Fruit fly (Drosophila melanogaster): Measurements from ENCODE around the gene CG7739.

The CG7739 gene

dm6 chr3L:15563058-15563850 is at the start of gene CG7739, which contains the start of gene SCCRO:
Gene CG7739 (minus strand): TSS chr3L:15563065.
Gene SCCRO (plus strand): TSS chr3L:15563427.
- TF ChIP-seq Sin3A (optimal IDR thresholded peaks at IDR 0.05): no peak
- no peak for TF ChIP-seq insv (optimal IDR thresholded peaks at IDR 0.05)

dm6 chr3L:15610109-15610508 is 47.2 kb upstream of the CG7739 start, which contains the start of gene CG7650:
Gene CG7650 (minus strand): TSS chr3L:15610386.
- no peak for TF ChIP-seq h (optimal IDR thresholded peaks at IDR 0.05)
- TF ChIP-seq insv (optimal IDR thresholded peaks at IDR 0.05): no peak
- no peak for TF ChIP-seq Myc (optimal IDR thresholded peaks at IDR 0.05)
- no peak for TF ChIP-seq psq (optimal IDR thresholded peaks at IDR 0.05)
- TF ChIP-seq ttk (optimal IDR thresholded peaks at IDR 0.05): no peak
- no peak for TF ChIP-seq Sin3A (optimal IDR thresholded peaks at IDR 0.05)

- TF ChIP-seq Myc (optimal IDR thresholded peaks at IDR 0.05) (no peak), Sin3A (optimal IDR thresholded peaks at IDR 0.05) (no peak)
These were observed 42.1 kb upstream of the CG7739 start for dm6 chr3L:15604979-15605378.

dm6 chr3L:15600051-15600450 is 37.2 kb upstream of the CG7739 start:
- TF ChIP-seq Sin3A (optimal IDR thresholded peaks at IDR 0.05): no peak
- TF ChIP-seq psq (optimal IDR thresholded peaks at IDR 0.05): no peak
- no peak for TF ChIP-seq Myc (optimal IDR thresholded peaks at IDR 0.05)
- no peak for TF ChIP-seq ttk (optimal IDR thresholded peaks at IDR 0.05)
- no peak for TF ChIP-seq h (optimal IDR thresholded peaks at IDR 0.05)
- no peak for TF ChIP-seq insv (optimal IDR thresholded peaks at IDR 0.05)

- no peak for TF ChIP-seq Myc (optimal IDR thresholded peaks at IDR 0.05)
- TF ChIP-seq Sin3A (optimal IDR thresholded peaks at IDR 0.05): no peak
These were observed 36.3 kb upstream of the CG7739 start for dm6 chr3L:15599190-15599589.

- no peak for TF ChIP-seq ttk (optimal IDR thresholded peaks at IDR 0.05)
- no peak for TF ChIP-seq Myc (optimal IDR thresholded peaks at IDR 0.05)
- TF ChIP-seq psq (optimal IDR thresholded peaks at IDR 0.05): no peak
- no peak for TF ChIP-seq h (optimal IDR thresholded peaks at IDR 0.05)
- TF ChIP-seq Sin3A (optimal IDR thresholded peaks at IDR 0.05): no peak
- no peak for TF ChIP-seq insv (optimal IDR thresholded peaks at IDR 0.05)
These were observed 35.1 kb upstream of the CG7739 start for dm6 chr3L:15597945-15598344.

- TF ChIP-seq insv (optimal IDR thresholded peaks at IDR 0.05): no peak
- TF ChIP-seq ttk (optimal IDR thresholded peaks at IDR 0.05): no peak
- TF ChIP-seq Sin3A (optimal IDR thresholded peaks at IDR 0.05): no peak
- no peak for TF ChIP-seq psq (optimal IDR thresholded peaks at IDR 0.05)
- TF ChIP-seq Myc (optimal IDR thresholded peaks at IDR 0.05): no peak
- TF ChIP-seq h (optimal IDR thresholded peaks at IDR 0.05): no peak
These were observed 34.3 kb upstream of the CG7739 start for dm6 chr3L:15597037-15597785.

dm6 chr3L:15595980-15596379 is 33.1 kb upstream of the CG7739 start:
- TF ChIP-seq Sin3A (optimal IDR thresholded peaks at IDR 0.05) (no peak), psq (optimal IDR thresholded peaks at IDR 0.05) (no peak), insv (optimal IDR thresholded peaks at IDR 0.05) (no peak), Myc (optimal IDR thresholded peaks at IDR 0.05) (no peak), h (optimal IDR thresholded peaks at IDR 0.05) (no peak), ttk (optimal IDR thresholded peaks at IDR 0.05) (no peak)

dm6 chr3L:15595175-15595724 is 32.4 kb upstream of the CG7739 start:
- no peak for TF ChIP-seq insv (optimal IDR thresholded peaks at IDR 0.05)
- TF ChIP-seq h (optimal IDR thresholded peaks at IDR 0.05): no peak
- no peak for TF ChIP-seq ttk (optimal IDR thresholded peaks at IDR 0.05)
- no peak for TF ChIP-seq psq (optimal IDR thresholded peaks at IDR 0.05)
- no peak for TF ChIP-seq Myc (optimal IDR thresholded peaks at IDR 0.05)
- no peak for TF ChIP-seq Sin3A (optimal IDR thresholded peaks at IDR 0.05)

dm6 chr3L:15594093-15594653 is 31.3 kb upstream of the CG7739 start:
- TF ChIP-seq ttk (optimal IDR thresholded peaks at IDR 0.05) (no peak), Myc (optimal IDR thresholded peaks at IDR 0.05) (no peak), h (optimal IDR thresholded peaks at IDR 0.05) (no peak), insv (optimal IDR thresholded peaks at IDR 0.05) (no peak), Sin3A (optimal IDR thresholded peaks at IDR 0.05) (no peak), psq (optimal IDR thresholded peaks at IDR 0.05) (no peak)

dm6 chr3L:15593399-15593798 is 30.5 kb upstream of the CG7739 start:
- TF ChIP-seq ttk (optimal IDR thresholded peaks at IDR 0.05): no peak
- no peak for TF ChIP-seq psq (optimal IDR thresholded peaks at IDR 0.05)
- no peak for TF ChIP-seq Myc (optimal IDR thresholded peaks at IDR 0.05)
- no peak for TF ChIP-seq insv (optimal IDR thresholded peaks at IDR 0.05)
- TF ChIP-seq Sin3A (optimal IDR thresholded peaks at IDR 0.05): no peak
- no peak for TF ChIP-seq h (optimal IDR thresholded peaks at IDR 0.05)

- TF ChIP-seq insv (optimal IDR thresholded peaks at IDR 0.05): no peak
- TF ChIP-seq Myc (optimal IDR thresholded peaks at IDR 0.05): no peak
- no peak for TF ChIP-seq h (optimal IDR thresholded peaks at IDR 0.05)
- no peak for TF ChIP-seq ttk (optimal IDR thresholded peaks at IDR 0.05)
- no peak for TF ChIP-seq Sin3A (optimal IDR thresholded peaks at IDR 0.05)
These were observed 29.8 kb upstream of the CG7739 start for dm6 chr3L:15592536-15593260.
